Fruit fly (Drosophila melanogaster) whole organism, embryonic: ENCODE results near the gene CG17329.

Source experiments
- ATbp ChIP-seq: fragments of 200-800 bp; sonication (Bioruptor generic); optimal IDR thresholded peaks from 2 replicates; lab custom pipeline; 2017; ENCODE audit warnings: missing biosample characterization, mild to moderate bottlenecking, missing genetic modification characterization, missing genetic modification reagents
- CG12104 ChIP-seq: fragments of 200-800 bp; sonication (Bioruptor generic); optimal IDR thresholded peaks from 3 replicates; lab custom pipeline; 2016; ENCODE audit warnings: missing biosample characterization, missing genetic modification characterization
- CG1233 ChIP-seq: fragments of 200-800 bp; sonication (Bioruptor generic); optimal IDR thresholded peaks from 4 replicates; lab custom pipeline; 2018; ENCODE audit warnings: missing biosample characterization, mild to moderate bottlenecking, missing genetic modification characterization
- CG12391 ChIP-seq: fragments of 200-800 bp; sonication (Bioruptor generic); optimal IDR thresholded peaks from 3 replicates; lab custom pipeline; 2018; ENCODE audit warnings: missing biosample characterization, mild to moderate bottlenecking, missing genetic modification characterization, moderate library complexity
- CG16815 ChIP-seq: fragments of 200-800 bp; sonication (Bioruptor generic); optimal IDR thresholded peaks from 3 replicates; lab custom pipeline; 2017; ENCODE audit warnings: missing biosample characterization, mild to moderate bottlenecking, missing genetic modification characterization
- CG18599 ChIP-seq: fragments of 200-800 bp; sonication (Bioruptor generic); optimal IDR thresholded peaks from 3 replicates; lab custom pipeline; 2017; ENCODE audit warnings: missing biosample characterization, missing genetic modification characterization, mild to moderate bottlenecking, moderate library complexity, missing genetic modification reagents
- CG18764 ChIP-seq: fragments of 200-800 bp; sonication (Bioruptor generic); optimal IDR thresholded peaks from 3 replicates; lab custom pipeline; 2016; ENCODE audit warnings: missing biosample characterization, missing genetic modification characterization
- CG2889 ChIP-seq: fragments of 200-800 bp; sonication (Bioruptor generic); IDR thresholded peaks from 3 replicates; pipeline ENCODE4 v1.3.6; 2022; ENCODE audit warnings: missing biosample characterization, missing genetic modification characterization
- CG42726 ChIP-seq: fragments of 200-800 bp; sonication (Bioruptor generic); IDR thresholded peaks from 2 replicates; pipeline ENCODE4 v1.3.6; 2022; ENCODE audit warnings: missing biosample characterization, missing genetic modification characterization; ENCODE audit not compliant: partially characterized antibody
- CG4404 ChIP-seq: fragments of 200-800 bp; sonication (Bioruptor generic); IDR thresholded peaks from 2 replicates; pipeline ENCODE4 v1.3.6; 2022; ENCODE audit warnings: missing biosample characterization, missing genetic modification characterization
- CG4424 ChIP-seq: fragments of 200-800 bp; sonication (Bioruptor generic); optimal IDR thresholded peaks from 3 replicates; lab custom pipeline; 2016; ENCODE audit warnings: missing biosample characterization, missing genetic modification characterization
- CG5953 ChIP-seq: fragments of 200-800 bp; sonication (Bioruptor generic); IDR thresholded peaks from 2 replicates; pipeline ENCODE4 v1.3.6; 2022; ENCODE audit warnings: missing biosample characterization, missing genetic modification characterization
- CG8281 ChIP-seq: fragments of 200-800 bp; sonication (Bioruptor generic); optimal IDR thresholded peaks from 2 replicates; lab custom pipeline; 2018; ENCODE audit warnings: missing biosample characterization, mild to moderate bottlenecking, missing genetic modification characterization, moderate library complexity
- CG8290 ChIP-seq, 3 experiments: fragments of 200-800 bp; sonication (Bioruptor generic); optimal IDR thresholded peaks; 2 replicates each; lab custom pipeline; 2016 to 2019; ENCODE audit warnings: missing biosample characterization in 3 of 3, missing genetic modification characterization in 3 of 3, mild to moderate bottlenecking in 2 of 3, moderate library complexity in 1 of 3
- CG9437 ChIP-seq: fragments of 200-800 bp; sonication (Bioruptor generic); optimal IDR thresholded peaks from 2 replicates; lab custom pipeline; 2018; ENCODE audit warnings: missing biosample characterization, mild to moderate bottlenecking, missing genetic modification characterization
- CTCF ChIP-seq: fragments of 200-800 bp; sonication (Bioruptor generic); optimal IDR thresholded peaks from 2 replicates; lab custom pipeline; 2017; ENCODE audit warnings: missing biosample characterization, mild to moderate bottlenecking, missing genetic modification characterization, moderate library complexity
- Ets97D ChIP-seq: fragments of 200-800 bp; sonication (Bioruptor generic); optimal IDR thresholded peaks from 3 replicates; lab custom pipeline; 2016; ENCODE audit warnings: missing biosample characterization, missing genetic modification characterization
- GATAe ChIP-seq: fragments of 200-800 bp; sonication (Bioruptor generic); conservative IDR thresholded peaks from 2 replicates; pipeline ENCODE4 v1.3.6; 2022; ENCODE audit warnings: missing biosample characterization, missing genetic modification characterization
- Hand ChIP-seq: fragments of 200-800 bp; sonication (Bioruptor generic); optimal IDR thresholded peaks from 2 replicates; lab custom pipeline; 2017; ENCODE audit warnings: mild to moderate bottlenecking, missing biosample characterization, missing genetic modification reagents, missing genetic modification characterization
- MBD-R2 ChIP-seq: fragments of 200-800 bp; sonication (Bioruptor generic); IDR thresholded peaks from 2 replicates; pipeline ENCODE4 v1.3.6; 2022; ENCODE audit warnings: missing biosample characterization, missing genetic modification characterization
- Nf-YB ChIP-seq: fragments of 200-800 bp; sonication (Bioruptor generic); optimal IDR thresholded peaks from 3 replicates; lab custom pipeline; 2019; ENCODE audit warnings: missing biosample characterization, mild to moderate bottlenecking, missing genetic modification characterization, moderate library complexity
- NfI ChIP-seq: fragments of 200-800 bp; sonication (Bioruptor generic); optimal IDR thresholded peaks from 3 replicates; lab custom pipeline; 2018; ENCODE audit warnings: missing biosample characterization, mild to moderate bottlenecking, missing genetic modification characterization, moderate library complexity
- Rx ChIP-seq: fragments of 200-800 bp; sonication (Bioruptor generic); IDR thresholded peaks from 2 replicates; pipeline ENCODE4 v1.3.6; 2022; ENCODE audit warnings: missing biosample characterization, missing genetic modification characterization
- Side ChIP-seq: fragments of 200-800 bp; sonication (Bioruptor generic); optimal IDR thresholded peaks from 2 replicates; lab custom pipeline; 2016; ENCODE audit warnings: missing biosample characterization, missing genetic modification characterization
- Vsx1 ChIP-seq: fragments of 200-800 bp; sonication (Bioruptor generic); optimal IDR thresholded peaks from 2 replicates; lab custom pipeline; 2017; ENCODE audit warnings: missing biosample characterization, mild to moderate bottlenecking, missing genetic modification characterization, missing genetic modification reagents
- al ChIP-seq: fragments of 200-800 bp; sonication (Bioruptor generic); IDR thresholded peaks from 2 replicates; pipeline ENCODE4 v1.3.6; 2022; ENCODE audit warnings: missing biosample characterization, missing genetic modification characterization
- bsh ChIP-seq, 2 experiments: fragments of 200-800 bp; sonication (Bioruptor generic); optimal IDR thresholded peaks; 2 replicates each; lab custom pipeline; 2017 to 2018; ENCODE audit warnings: mild to moderate bottlenecking in 2 of 2, missing biosample characterization in 2 of 2, missing genetic modification characterization in 2 of 2, moderate library complexity in 1 of 2
- cato ChIP-seq: fragments of 200-800 bp; sonication (Bioruptor generic); optimal IDR thresholded peaks from 2 replicates; lab custom pipeline; 2016; ENCODE audit warnings: missing biosample characterization, missing genetic modification characterization, borderline replicate concordance
- caup ChIP-seq: fragments of 200-800 bp; sonication (Bioruptor generic); optimal IDR thresholded peaks from 3 replicates; lab custom pipeline; 2017; ENCODE audit warnings: missing biosample characterization, mild to moderate bottlenecking, missing genetic modification characterization, moderate library complexity; ENCODE audit not compliant: severe bottlenecking
- dati ChIP-seq: fragments of 200-800 bp; sonication (Bioruptor generic); IDR thresholded peaks from 2 replicates; pipeline ENCODE4 v1.3.6; 2022; ENCODE audit warnings: missing biosample characterization, missing genetic modification characterization
- dimm ChIP-seq: fragments of 200-800 bp; sonication (Bioruptor generic); IDR thresholded peaks from 2 replicates; pipeline ENCODE4 v1.3.6; 2022; ENCODE audit warnings: missing biosample characterization, missing genetic modification characterization
- fd102C ChIP-seq: fragments of 200-800 bp; sonication (Bioruptor generic); optimal IDR thresholded peaks from 2 replicates; lab custom pipeline; 2018; ENCODE audit warnings: missing biosample characterization, mild to moderate bottlenecking, missing genetic modification characterization, moderate library complexity
- gfzf ChIP-seq: fragments of 200-800 bp; sonication (Bioruptor generic); optimal IDR thresholded peaks from 2 replicates; lab custom pipeline; 2016; ENCODE audit warnings: missing biosample characterization, mild to moderate bottlenecking, missing genetic modification characterization, moderate library complexity
- ham ChIP-seq: fragments of 200-800 bp; sonication (Bioruptor generic); IDR thresholded peaks from 2 replicates; pipeline ENCODE4 v1.3.6; 2022; ENCODE audit warnings: missing biosample characterization, missing genetic modification characterization
- hb ChIP-seq: fragments of 200-800 bp; sonication (Bioruptor generic); IDR thresholded peaks from 3 replicates; pipeline ENCODE4 v1.3.6; 2022; ENCODE audit warnings: missing biosample characterization, missing genetic modification characterization; ENCODE audit not compliant: partially characterized antibody
- kni ChIP-seq: fragments of 200-800 bp; sonication (Bioruptor generic); optimal IDR thresholded peaks from 3 replicates; lab custom pipeline; 2017; ENCODE audit warnings: mild to moderate bottlenecking, missing biosample characterization, missing genetic modification reagents, missing genetic modification characterization
- pho ChIP-seq: fragments of 200-800 bp; sonication (Bioruptor generic); optimal IDR thresholded peaks from 2 replicates; lab custom pipeline; 2016; ENCODE audit warnings: missing biosample characterization, missing genetic modification characterization
- rib ChIP-seq: fragments of 200-800 bp; sonication (Bioruptor generic); IDR thresholded peaks from 2 replicates; pipeline ENCODE4 v1.3.6; 2022; ENCODE audit warnings: missing biosample characterization, missing genetic modification characterization
- row ChIP-seq: fragments of 200-800 bp; sonication (Bioruptor generic); IDR thresholded peaks from 3 replicates; pipeline ENCODE4 v1.3.6; 2022; ENCODE audit warnings: missing biosample characterization, missing genetic modification characterization
- run ChIP-seq: fragments of 200-800 bp; sonication (Bioruptor generic); optimal IDR thresholded peaks from 3 replicates; lab custom pipeline; 2018; ENCODE audit warnings: missing biosample characterization, mild to moderate bottlenecking, missing genetic modification characterization
- seq ChIP-seq: fragments of 200-800 bp; sonication (Bioruptor generic); IDR thresholded peaks from 2 replicates; pipeline ENCODE4 v1.3.6; 2022; ENCODE audit warnings: missing biosample characterization, missing genetic modification characterization
- tna ChIP-seq: fragments of 200-800 bp; sonication (Bioruptor generic); IDR thresholded peaks from 2 replicates; pipeline ENCODE4 v1.3.6; 2022; ENCODE audit warnings: missing biosample characterization, missing genetic modification characterization; ENCODE audit not compliant: partially characterized antibody
- trem ChIP-seq: fragments of 200-800 bp; optimal IDR thresholded peaks from 3 replicates; lab custom pipeline; 2019; ENCODE audit warnings: missing biosample characterization, mild to moderate bottlenecking, missing genetic modification characterization, moderate library complexity
- ttk ChIP-seq: fragments of 200-800 bp; sonication (Bioruptor generic); IDR thresholded peaks from 2 replicates; pipeline ENCODE4 v2.1.2; 2022; ENCODE audit warnings: missing biosample characterization, missing genetic modification characterization
- tup ChIP-seq: fragments of 200-800 bp; sonication (Bioruptor generic); optimal IDR thresholded peaks from 2 replicates; lab custom pipeline; 2016; ENCODE audit warnings: missing biosample characterization, mild to moderate bottlenecking, missing genetic modification characterization, moderate library complexity
- vvl ChIP-seq: fragments of 200-800 bp; sonication (Bioruptor generic); IDR thresholded peaks from 2 replicates; pipeline ENCODE4 v1.3.6; 2022; ENCODE audit warnings: missing biosample characterization, missing genetic modification characterization
- zen ChIP-seq: fragments of 200-800 bp; sonication (Bioruptor generic); optimal IDR thresholded peaks from 3 replicates; lab custom pipeline; 2018; ENCODE audit warnings: missing biosample characterization, mild to moderate bottlenecking, missing genetic modification characterization, moderate library complexity

Gene CG17329

dm6 chr2L:16257227-16258071, 33.6 kb upstream of the CG17329 start, which contains the start of the genes PRL-1 and EndoGI (continued):
- TF ChIP-seq MBD-R2 (GFP tag; lab: Robert Waterston, UW): peak; percentile 36; the same call in 1 of the 2 replicates
- no peak; the same call in 1 of the 2 replicates for TF ChIP-seq dati
- TF ChIP-seq Hand (GFP tag; lab: Kevin White, UChicago): peak; percentile 29
- no peak for TF ChIP-seq dimm (GFP tag; lab: Robert Waterston, UW)
- peak; percentile 56 for TF ChIP-seq CG9437
- TF ChIP-seq CG1233 (GFP tag; lab: Kevin White, UChicago): peak; percentile 66
- TF ChIP-seq CG12104: peak; percentile 74
- peak; percentile 16 for TF ChIP-seq CG16815 (GFP tag; lab: Kevin White, UChicago)
- TF ChIP-seq pho: peak; percentile 48
- peak; percentile 26; the same call in 1 of the 2 replicates for TF ChIP-seq ttk (GFP tag; lab: Robert Waterston, UW)
- peak; percentile 63 for TF ChIP-seq CG4424 (GFP tag; lab: Kevin White, UChicago)
- TF ChIP-seq tna (GFP tag; lab: Robert Waterston, UW): peak; percentile 100
- TF ChIP-seq CG18599 (GFP tag; lab: Kevin White, UChicago): peak; percentile 79
- peak; percentile 62 for TF ChIP-seq Ets97D (GFP tag; lab: Kevin White, UChicago)
- TF ChIP-seq NfI (GFP tag; lab: Kevin White, UChicago): peak; percentile 66
- TF ChIP-seq rib: peak; percentile 45; the same call in 1 of the 2 replicates
- TF ChIP-seq GATAe (GFP tag; lab: Robert Waterston, UW): 0 out of 2 replicates have a peak, but pooled peaks have one; percentile 12
- peak; percentile 89 for TF ChIP-seq CG12391 (tag; lab: Kevin White, UChicago)
- no peak for TF ChIP-seq Rx (GFP tag; lab: Robert Waterston, UW)
- TF ChIP-seq zen (tag; lab: Kevin White, UChicago): peak; percentile 87
- TF ChIP-seq CG8290 (GFP tag; optimal IDR thresholded peaks at IDR 0.05; lab: Kevin White, UChicago): peak; percentile 49
- peak in 1 of 2 experiments; percentile 68 for TF ChIP-seq CG8290 (tag; optimal IDR thresholded peaks at IDR 0.05; lab: Kevin White, UChicago)
- peak in 1 of 2 experiments; percentile 84 for TF ChIP-seq bsh (GFP tag; optimal IDR thresholded peaks at IDR 0.05; lab: Kevin White, UChicago)
- TF ChIP-seq CG2889 (GFP tag; lab: Robert Waterston, UW): no peak; the same call in 2 of the 3 replicates
- peak; percentile 88 for TF ChIP-seq vvl (GFP tag; lab: Robert Waterston, UW)
- TF ChIP-seq caup (GFP tag; lab: Kevin White, UChicago): peak; percentile 71
- peak; percentile 93 for TF ChIP-seq row (GFP tag; lab: Robert Waterston, UW)
- no peak for TF ChIP-seq run (tag; lab: Kevin White, UChicago)
- peak; percentile 19 for TF ChIP-seq gfzf
- no peak for TF ChIP-seq Side (GFP tag; lab: Kevin White, UChicago)
- TF ChIP-seq seq (GFP tag; lab: Robert Waterston, UW): 0 out of 2 replicates have a peak, but pooled peaks have one; percentile 62
- TF ChIP-seq CTCF (GFP tag; lab: Kevin White, UChicago): no peak
- TF ChIP-seq CG8281 (tag; lab: Kevin White, UChicago): no peak
- peak; percentile 40 for TF ChIP-seq CG18764 (GFP tag; lab: Kevin White, UChicago)
- peak; percentile 100 for TF ChIP-seq hb (GFP tag; lab: Robert Waterston, UW)
- TF ChIP-seq tup (GFP tag; lab: Kevin White, UChicago): no peak
- no peak for TF ChIP-seq kni (GFP tag; lab: Kevin White, UChicago)
- TF ChIP-seq trem (tag; lab: Kevin White, UChicago): peak; percentile 79
- TF ChIP-seq cato (GFP tag; lab: Kevin White, UChicago): peak; percentile 17
- TF ChIP-seq Nf-YB (GFP tag; lab: Kevin White, UChicago): peak; percentile 68
- peak; percentile 74; the same call in 1 of the 2 replicates for TF ChIP-seq al (GFP tag; lab: Robert Waterston, UW)
- peak; percentile 98 for TF ChIP-seq CG42726 (GFP tag; lab: Robert Waterston, UW)
- TF ChIP-seq CG4404 (GFP tag; lab: Robert Waterston, UW): no peak
- no peak for TF ChIP-seq ham (GFP tag; lab: Robert Waterston, UW)
- TF ChIP-seq fd102C: no peak
- TF ChIP-seq Vsx1: peak; percentile 65
- TF ChIP-seq CG5953: no peak
- TF ChIP-seq ATbp (GFP tag; lab: Kevin White, UChicago): peak; percentile 31
